Fruit fly (Drosophila melanogaster): Measurements from ENCODE around the gene CG6324.

The CG6324 gene

DNA sequence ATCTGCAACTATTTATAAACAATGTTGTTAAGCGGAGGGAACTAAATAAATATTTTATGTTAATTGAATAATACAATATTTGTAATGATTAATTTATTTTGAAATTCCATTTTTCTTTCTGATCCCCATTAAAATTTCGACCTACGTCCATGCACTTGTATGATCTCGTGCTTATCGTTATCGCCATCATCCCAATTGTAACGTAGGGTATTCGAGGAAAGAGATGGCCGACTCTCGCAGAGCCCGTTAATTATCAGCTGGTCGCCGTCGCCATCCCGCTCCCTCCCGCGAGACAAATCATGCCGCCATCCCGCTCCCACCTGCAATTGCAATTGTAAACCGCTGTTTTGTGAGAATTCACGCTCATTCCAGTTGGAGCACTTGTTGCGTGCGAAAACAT, 22.8 kb upstream of the CG6324 start, which contains the start of gene CG11655:
Gene CG11655, plus strand, starts transcription at position 351 of the 400 bp plus-strand sequence.
- TF ChIP-seq CG13204 (GFP tag; optimal IDR thresholded peaks at IDR 0.05) = no peak
- peak; percentile 72 for TF ChIP-seq CG12605 (GFP tag; IDR thresholded peaks at IDR 0.05)
- TF ChIP-seq EcR (GFP tag; optimal IDR thresholded peaks at IDR 0.05) = no peak
- TF ChIP-seq Snoo (tag; optimal IDR thresholded peaks at IDR 0.05) = no peak
- peak; percentile 58; the same call in 1 of the 3 replicates for TF ChIP-seq fd96Ca (GFP tag; IDR thresholded peaks at IDR 0.05)
- TF ChIP-seq CG4496 (GFP tag; IDR thresholded peaks at IDR 0.05) = peak; percentile 64
- TF ChIP-seq CG8159 (tag; optimal IDR thresholded peaks at IDR 0.05) = peak; percentile 38
- TF ChIP-seq D1 (tag; optimal IDR thresholded peaks at IDR 0.05) = no peak
- peak; percentile 35; the same call in 1 of the 2 replicates for TF ChIP-seq Ets98B (GFP tag; IDR thresholded peaks at IDR 0.05)
- peak; percentile 6 for TF ChIP-seq CG34367 (tag; optimal IDR thresholded peaks at IDR 0.05)
- TF ChIP-seq CG8301 (tag; optimal IDR thresholded peaks at IDR 0.05) = no peak
- peak; percentile 11 for TF ChIP-seq CG17806 (tag; optimal IDR thresholded peaks at IDR 0.05)
- 0 out of 2 replicates have a peak, but pooled peaks have one; percentile 20 for TF ChIP-seq rn (GFP tag; IDR thresholded peaks at IDR 0.05)
- TF ChIP-seq Pif1B (GFP tag; optimal IDR thresholded peaks at IDR 0.05) = peak; percentile 15
- no peak for TF ChIP-seq CG10348 (GFP tag; IDR thresholded peaks at IDR 0.05)
- TF ChIP-seq CG14655 (GFP tag; optimal IDR thresholded peaks at IDR 0.05) = no peak
- TF ChIP-seq Pif1A (GFP tag; optimal IDR thresholded peaks at IDR 0.05) = no peak
- TF ChIP-seq CG9948 (tag; optimal IDR thresholded peaks at IDR 0.05) = peak; percentile 17
- TF ChIP-seq CG15710 (tag; optimal IDR thresholded peaks at IDR 0.05) = peak; percentile 45

DNA sequence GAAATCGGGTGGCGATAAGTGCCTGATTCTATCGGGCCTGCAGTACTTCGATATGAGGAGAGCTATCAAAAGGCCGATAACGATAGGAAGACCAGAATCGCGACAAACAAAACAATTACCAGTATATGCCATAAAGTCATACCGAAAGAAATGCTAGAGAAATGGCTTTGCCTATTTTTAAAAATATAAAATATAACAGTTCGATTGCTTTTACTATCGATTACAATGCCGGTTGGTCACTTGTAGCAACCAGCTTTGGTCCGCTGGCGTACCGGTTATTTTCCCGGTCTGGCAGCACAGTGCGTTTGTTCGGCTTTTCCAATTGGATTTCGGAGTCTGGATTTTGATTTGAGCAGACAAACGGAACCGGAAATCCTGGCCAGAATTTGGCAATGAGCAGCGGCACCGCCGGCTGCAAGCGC, 13.4 kb upstream of the CG6324 start, which contains the start of the genes shtd, CG6294 and CG6299:
Gene shtd, minus strand, starts transcription at position 6 of the 422 bp plus-strand sequence.
Gene CG6294, plus strand, starts transcription at position 287 of the 422 bp plus-strand sequence.
Gene CG6299, plus strand, starts transcription at position 287 of the 422 bp plus-strand sequence.
- TF ChIP-seq CG17806 (tag; optimal IDR thresholded peaks at IDR 0.05) (no peak), CG32121 (GFP tag; IDR thresholded peaks at IDR 0.05) (no peak), rn (GFP tag; IDR thresholded peaks at IDR 0.05) (no peak), Ets98B (GFP tag; IDR thresholded peaks at IDR 0.05) (no peak), gl (tag; optimal IDR thresholded peaks at IDR 0.05) (no peak), CG12605 (GFP tag; IDR thresholded peaks at IDR 0.05) (no peak), CG34367 (tag; optimal IDR thresholded peaks at IDR 0.05) (no peak), CG10348 (GFP tag; IDR thresholded peaks at IDR 0.05) (no peak), CG4496 (GFP tag; IDR thresholded peaks at IDR 0.05) (no peak), Snoo (tag; optimal IDR thresholded peaks at IDR 0.05) (no peak), CG15710 (tag; optimal IDR thresholded peaks at IDR 0.05) (no peak), CG9948 (tag; optimal IDR thresholded peaks at IDR 0.05) (no peak), Pif1A (GFP tag; optimal IDR thresholded peaks at IDR 0.05) (no peak), fd96Ca (GFP tag; IDR thresholded peaks at IDR 0.05) (no peak), EcR (GFP tag; optimal IDR thresholded peaks at IDR 0.05) (no peak)

DNA sequence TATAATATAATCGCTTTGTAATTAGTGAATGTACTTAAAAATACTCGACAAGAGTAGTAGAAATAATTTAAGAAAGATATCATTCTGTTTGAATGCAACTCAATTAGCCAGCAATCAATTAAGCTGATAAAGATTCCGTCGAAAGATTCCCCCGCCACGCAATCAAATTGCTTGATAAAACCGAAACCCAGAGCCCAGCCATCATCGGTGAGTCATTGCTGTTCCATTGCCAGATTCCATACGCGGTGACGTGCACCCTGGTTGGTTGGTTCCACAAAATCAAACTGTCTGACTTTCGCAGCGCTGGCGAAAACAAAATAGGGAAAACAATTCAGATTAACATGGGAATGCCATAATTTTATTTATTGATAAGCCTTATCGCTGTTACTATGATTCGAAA, 11.4 kb upstream of the CG6324 start:
- TF ChIP-seq CG14655 (GFP tag; optimal IDR thresholded peaks at IDR 0.05) (no peak), CG32121 (GFP tag; IDR thresholded peaks at IDR 0.05) (no peak), EcR (GFP tag; optimal IDR thresholded peaks at IDR 0.05) (no peak), Pif1B (GFP tag; optimal IDR thresholded peaks at IDR 0.05) (no peak), CG34367 (tag; optimal IDR thresholded peaks at IDR 0.05) (no peak), CG12605 (GFP tag; IDR thresholded peaks at IDR 0.05) (no peak), CG13204 (GFP tag; optimal IDR thresholded peaks at IDR 0.05) (no peak), Pif1A (GFP tag; optimal IDR thresholded peaks at IDR 0.05) (no peak), CG8301 (tag; optimal IDR thresholded peaks at IDR 0.05) (no peak), D1 (tag; optimal IDR thresholded peaks at IDR 0.05) (no peak), CG8159 (tag; optimal IDR thresholded peaks at IDR 0.05) (no peak), CG10348 (GFP tag; IDR thresholded peaks at IDR 0.05) (no peak), fd96Ca (GFP tag; IDR thresholded peaks at IDR 0.05) (no peak), CG9948 (tag; optimal IDR thresholded peaks at IDR 0.05) (no peak)

DNA sequence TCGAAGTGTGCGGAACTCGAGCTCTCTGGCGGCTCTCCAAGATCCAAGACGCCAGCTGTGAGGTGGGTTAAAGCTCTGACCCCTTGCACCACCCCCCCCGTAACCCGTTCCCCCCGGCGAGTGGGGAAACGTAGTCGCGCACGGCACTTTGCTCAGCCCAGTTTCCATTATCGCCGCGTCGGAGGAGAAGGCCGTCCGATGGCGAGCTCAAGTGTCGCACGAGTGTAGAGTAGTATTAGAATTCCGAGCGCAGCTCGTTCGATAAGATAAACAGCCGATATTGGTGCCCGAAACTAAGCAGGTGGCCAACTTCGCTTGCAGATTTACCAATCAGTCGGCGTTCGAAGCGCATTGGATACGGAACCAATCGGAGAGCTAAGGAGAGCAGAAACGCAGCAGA, 10.5 kb upstream of the CG6324 start:
- 0 out of 3 replicates have a peak, but pooled peaks have one; percentile 43 for TF ChIP-seq fd96Ca (GFP tag; IDR thresholded peaks at IDR 0.05)
- TF ChIP-seq rn (GFP tag; IDR thresholded peaks at IDR 0.05) = no peak
- TF ChIP-seq EcR (GFP tag; optimal IDR thresholded peaks at IDR 0.05) = peak; percentile 70
- TF ChIP-seq CG13204 (GFP tag; optimal IDR thresholded peaks at IDR 0.05) = no peak
- TF ChIP-seq CG4496 (GFP tag; IDR thresholded peaks at IDR 0.05) = peak; percentile 93
- no peak for TF ChIP-seq Pif1A (GFP tag; optimal IDR thresholded peaks at IDR 0.05)
- TF ChIP-seq CG32121 (GFP tag; IDR thresholded peaks at IDR 0.05) = 0 out of 2 replicates have a peak, but pooled peaks have one; percentile 30
- no peak for TF ChIP-seq CG15710 (tag; optimal IDR thresholded peaks at IDR 0.05)
- TF ChIP-seq CG9948 (tag; optimal IDR thresholded peaks at IDR 0.05) = no peak
- no peak for TF ChIP-seq CG17806 (tag; optimal IDR thresholded peaks at IDR 0.05)
- no peak for TF ChIP-seq CG14655 (GFP tag; optimal IDR thresholded peaks at IDR 0.05)
- TF ChIP-seq D1 (tag; optimal IDR thresholded peaks at IDR 0.05) = no peak
- TF ChIP-seq gl (tag; optimal IDR thresholded peaks at IDR 0.05) = no peak

DNA sequence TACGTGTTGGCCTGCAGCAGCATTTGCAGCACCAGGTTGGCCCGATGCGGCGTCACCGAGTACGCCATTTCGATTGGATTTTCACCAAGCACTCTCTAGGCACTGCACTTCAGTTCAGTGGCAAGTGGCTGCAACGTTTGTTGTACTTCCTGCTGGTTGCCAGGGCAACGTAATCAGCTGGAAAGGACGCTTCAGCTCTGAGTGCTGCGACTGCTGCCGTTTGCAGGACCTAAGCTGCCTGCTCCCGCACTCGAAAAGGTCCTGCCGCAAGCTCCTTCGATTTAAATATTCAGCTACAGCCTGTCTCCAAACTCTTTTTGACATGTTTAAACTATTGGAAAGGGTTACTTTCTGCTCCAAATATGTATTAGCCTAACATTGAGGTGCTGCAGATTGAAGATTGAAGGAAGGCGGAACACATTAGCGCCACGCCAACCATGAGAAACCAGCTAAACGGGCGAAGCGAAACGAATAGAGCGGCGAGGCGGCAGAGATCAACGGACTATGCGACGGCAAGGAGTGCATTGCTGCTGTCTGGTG, 8.4 kb upstream of the CG6324 start, which contains the start of the genes CG15642 and CG15641:
Gene CG15642, minus strand, starts transcription at position 356 of the 540 bp plus-strand sequence.
Gene CG15641, plus strand, starts transcription at position 490 of the 540 bp plus-strand sequence.
- no peak for TF ChIP-seq Ets98B (GFP tag; IDR thresholded peaks at IDR 0.05)
- no peak for TF ChIP-seq EcR (GFP tag; optimal IDR thresholded peaks at IDR 0.05)
- TF ChIP-seq CG4496 (GFP tag; IDR thresholded peaks at IDR 0.05) = no peak
- TF ChIP-seq gl (tag; optimal IDR thresholded peaks at IDR 0.05) = no peak
- TF ChIP-seq CG13204 (GFP tag; optimal IDR thresholded peaks at IDR 0.05) = no peak
- TF ChIP-seq CG8301 (tag; optimal IDR thresholded peaks at IDR 0.05) = no peak
- TF ChIP-seq CG10348 (GFP tag; IDR thresholded peaks at IDR 0.05) = no peak
- TF ChIP-seq CG12605 (GFP tag; IDR thresholded peaks at IDR 0.05) = no peak
- no peak for TF ChIP-seq fd96Ca (GFP tag; IDR thresholded peaks at IDR 0.05)
- TF ChIP-seq Pif1B (GFP tag; optimal IDR thresholded peaks at IDR 0.05) = no peak
- no peak for TF ChIP-seq D1 (tag; optimal IDR thresholded peaks at IDR 0.05)
- no peak for TF ChIP-seq CG34367 (tag; optimal IDR thresholded peaks at IDR 0.05)
- no peak for TF ChIP-seq CG15710 (tag; optimal IDR thresholded peaks at IDR 0.05)
- TF ChIP-seq Snoo (tag; optimal IDR thresholded peaks at IDR 0.05) = no peak
- TF ChIP-seq CG8159 (tag; optimal IDR thresholded peaks at IDR 0.05) = no peak

Data from whole organism, pupa.